Worm (Caenorhabditis elegans): Measurements from ENCODE around the gene Y38H6C.9.

Y38H6C.9 gene

DNA sequence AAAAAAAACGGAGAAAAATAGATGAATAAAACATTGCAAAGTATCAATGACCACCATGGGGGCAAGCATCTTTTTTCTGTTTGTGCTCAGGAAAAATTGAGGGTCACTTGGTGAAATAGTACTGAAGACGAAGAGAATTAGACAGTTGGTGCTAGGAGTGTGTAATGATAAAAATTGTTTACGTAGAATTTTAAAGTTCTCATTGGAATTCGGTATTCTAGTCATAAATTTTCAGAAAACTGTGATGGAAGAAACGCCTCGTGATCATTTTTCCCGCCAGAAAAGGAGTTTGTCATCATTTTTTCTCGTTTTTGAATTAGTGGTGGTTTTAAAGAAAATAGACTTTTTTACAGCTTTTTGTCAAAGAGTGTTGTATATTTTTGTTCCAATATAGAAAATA, 22.5 kb upstream of the Y38H6C.9 start (continued):
- TF ChIP-seq mxl-2 (GFP tag; conservative IDR thresholded peaks at IDR 0.05): no peak
- TF ChIP-seq mep-1 (tag; optimal IDR thresholded peaks at IDR 0.05): no peak

DNA sequence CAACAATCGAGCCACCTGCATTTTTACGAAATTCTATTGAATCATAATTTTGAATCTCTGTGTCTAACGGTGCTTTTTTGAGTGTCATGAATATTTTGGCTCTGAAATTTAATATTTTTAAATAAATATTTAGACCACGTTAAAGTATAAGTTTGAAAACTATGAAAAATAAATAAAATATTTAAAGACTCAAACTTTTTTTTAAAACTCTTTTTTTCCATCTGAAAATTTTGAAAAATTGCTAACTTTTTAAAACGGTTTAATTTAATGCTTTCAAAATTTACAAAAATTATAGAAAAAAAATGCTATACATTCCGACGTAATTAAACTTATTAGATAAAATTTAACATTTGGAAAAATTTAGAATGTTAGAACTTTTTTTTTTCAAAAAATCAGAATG, 22.0 kb upstream of the Y38H6C.9 start, which contains the start of gene slc-36.3:
Gene slc-36.3 (minus strand): TSS at position 101 of the 400 bp plus-strand sequence.
- TF ChIP-seq egl-43 (GFP tag; IDR thresholded peaks at IDR 0.05) (no peak), nhr-41 (GFP tag; IDR thresholded peaks at IDR 0.05) (no peak), gei-8 (GFP tag; optimal IDR thresholded peaks at IDR 0.05) (no peak), snpc-4 (tag; optimal IDR thresholded peaks at IDR 0.05) (no peak), F49E8.2 (tag; optimal IDR thresholded peaks at IDR 0.05; ENCODE audit: borderline replicate concordance) (no peak), lin-13 (GFP tag; optimal IDR thresholded peaks at IDR 0.05) (no peak), php-3 (GFP tag; IDR thresholded peaks at IDR 0.05) (no peak), arid-1 (GFP tag; conservative IDR thresholded peaks at IDR 0.05) (no peak), ceh-32 (tag; optimal IDR thresholded peaks at IDR 0.05; ENCODE audit: poor library complexity) (no peak), ZK546.5 (tag; optimal IDR thresholded peaks at IDR 0.05) (no peak), hmg-1.1 (GFP tag; IDR thresholded peaks at IDR 0.05) (no peak), dve-1 (tag; optimal IDR thresholded peaks at IDR 0.05; ENCODE audit: insufficient read depth) (no peak)

DNA sequence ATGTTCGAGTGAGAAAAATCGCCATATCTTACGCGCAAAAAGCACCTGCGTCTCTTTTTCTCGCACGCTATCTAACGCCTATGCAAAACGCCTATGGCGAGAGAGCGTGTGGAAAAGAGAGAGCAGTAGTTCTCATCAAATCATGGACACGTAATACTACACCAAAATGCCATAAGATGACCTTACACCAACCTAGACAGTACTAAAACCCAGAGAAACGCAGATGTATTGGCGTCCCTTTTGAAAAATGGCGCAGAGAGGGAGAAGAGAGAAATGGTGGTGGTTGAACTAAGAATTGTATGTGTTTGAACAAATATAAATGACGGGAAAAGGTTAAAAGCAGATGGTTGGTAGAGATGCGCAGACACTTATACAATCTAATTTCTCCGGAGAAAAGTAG, 17.0 kb upstream of the Y38H6C.9 start, which contains the start of gene Y38H6C.16:
Gene Y38H6C.16 (minus strand): TSS at position 293 of the 400 bp plus-strand sequence.
- no peak for TF ChIP-seq ceh-20 (GFP tag; IDR thresholded peaks at IDR 0.05)
- TF ChIP-seq daf-8 (GFP tag; IDR thresholded peaks at IDR 0.05): no peak
- TF ChIP-seq nhr-41 (GFP tag; IDR thresholded peaks at IDR 0.05): no peak
- TF ChIP-seq ces-1 (GFP tag; optimal IDR thresholded peaks at IDR 0.05): no peak
- TF ChIP-seq mes-2 (tag; optimal IDR thresholded peaks at IDR 0.05; ENCODE audit: poor library complexity, severe bottlenecking): no peak
- no peak for TF ChIP-seq daf-19 (GFP tag; conservative IDR thresholded peaks at IDR 0.05)
- no peak for TF ChIP-seq php-3 (GFP tag; IDR thresholded peaks at IDR 0.05)
- no peak for TF ChIP-seq saeg-2 (GFP tag; IDR thresholded peaks at IDR 0.05)
- no peak for TF ChIP-seq duxl-1 (tag; optimal IDR thresholded peaks at IDR 0.05; ENCODE audit: poor library complexity)
- no peak for TF ChIP-seq Y105C5A.15 (GFP tag; IDR thresholded peaks at IDR 0.05)
- no peak for TF ChIP-seq Y75B8A.6 (GFP tag; IDR thresholded peaks at IDR 0.05)
- TF ChIP-seq vab-7 (GFP tag; IDR thresholded peaks at IDR 0.05): no peak

DNA sequence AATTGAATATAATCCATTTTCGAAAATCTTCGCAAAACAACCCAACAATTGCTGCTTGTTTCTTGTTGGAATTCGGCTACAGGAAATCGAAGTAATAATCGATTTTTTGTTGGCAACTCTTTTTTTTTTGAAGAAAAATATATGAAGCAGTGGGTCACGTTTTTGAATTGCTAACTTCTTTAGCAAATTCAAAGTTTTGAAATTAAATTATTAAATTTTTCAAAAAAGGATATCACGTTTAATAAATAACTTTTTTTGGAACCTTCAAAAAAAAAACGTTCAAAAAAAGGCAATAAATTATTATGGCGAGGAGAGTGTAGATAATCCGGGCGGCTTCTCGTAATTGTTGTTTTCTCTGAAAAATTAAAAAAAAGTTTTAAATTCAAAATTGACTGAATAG, 14.1 kb upstream of the Y38H6C.9 start, which contains the start of gene Y38H6C.15:
Gene Y38H6C.15 (minus strand): TSS at position 101 of the 400 bp plus-strand sequence.
- TF ChIP-seq nhr-6 (tag; optimal IDR thresholded peaks at IDR 0.05): no peak
- TF ChIP-seq lin-13 (GFP tag; optimal IDR thresholded peaks at IDR 0.05): no peak
- no peak for TF ChIP-seq nhr-237 (tag; optimal IDR thresholded peaks at IDR 0.05)
- no peak for TF ChIP-seq nhr-77 (tag; optimal IDR thresholded peaks at IDR 0.05)
- no peak for TF ChIP-seq Y75B8A.6 (GFP tag; IDR thresholded peaks at IDR 0.05)
- TF ChIP-seq dmd-8 (GFP tag; IDR thresholded peaks at IDR 0.05): no peak
- no peak for TF ChIP-seq madf-9 (GFP tag; conservative IDR thresholded peaks at IDR 0.05)
- no peak for TF ChIP-seq lin-29 (GFP tag; IDR thresholded peaks at IDR 0.05)
- no peak for TF ChIP-seq unc-130 (GFP tag; optimal IDR thresholded peaks at IDR 0.05)
- TF ChIP-seq Y5F2A.4 (GFP tag; optimal IDR thresholded peaks at IDR 0.05): no peak
- TF ChIP-seq zfp-3 (GFP tag; conservative IDR thresholded peaks at IDR 0.05): no peak
- no peak for TF ChIP-seq mdt-29 (GFP tag; IDR thresholded peaks at IDR 0.05)
- TF ChIP-seq saeg-2 (GFP tag; IDR thresholded peaks at IDR 0.05): no peak
- TF ChIP-seq cey-2 (tag; optimal IDR thresholded peaks at IDR 0.05; ENCODE audit: borderline replicate concordance, insufficient read depth): no peak
- TF ChIP-seq dpl-1 (GFP tag; optimal IDR thresholded peaks at IDR 0.05): no peak
- TF ChIP-seq mxl-3 (GFP tag; optimal IDR thresholded peaks at IDR 0.05): no peak

All from whole organism, L4 larva.